Worm (Caenorhabditis elegans) whole organism, young adult: Measurements from ENCODE around the gene bath-28.

ENCODE experiments used
- C17E4.6 ChIP-seq: fragments of 200-800 bp; sonication (Bioruptor generic); IDR thresholded peaks from 2 replicates; pipeline ENCODE4 v1.3.6; 2022; ENCODE audit warnings: missing genetic modification reagents, missing genetic modification characterization, missing compliant biosample characterization
- D2030.7 ChIP-seq: fragments of 200-800 bp; sonication (Bioruptor generic); IDR thresholded peaks from 2 replicates; pipeline ENCODE4 v1.3.6; 2022; ENCODE audit warnings: missing genetic modification reagents, missing genetic modification characterization, missing compliant biosample characterization
- F10E7.11 ChIP-seq: sonication (generic microtip); optimal IDR thresholded peaks from 2 replicates; lab custom pipeline; 2017; ENCODE audit warnings: mild to moderate bottlenecking, missing genetic modification characterization, moderate library complexity, missing compliant biosample characterization
- F49E8.2 ChIP-seq: sonication (generic microtip); optimal IDR thresholded peaks from 3 replicates; lab custom pipeline; 2017; ENCODE audit warnings: missing genetic modification characterization, mild to moderate bottlenecking, missing compliant biosample characterization, antibody characterized with exemption, moderate library complexity; ENCODE audit not compliant: insufficient read depth
- F55B11.4 ChIP-seq: sonication (generic microtip); optimal IDR thresholded peaks from 2 replicates; lab custom pipeline; 2016; ENCODE audit warnings: missing compliant biosample characterization, missing genetic modification characterization, borderline replicate concordance; ENCODE audit not compliant: insufficient read depth
- K11D2.4 ChIP-seq: fragments of 200-800 bp; sonication (Bioruptor generic); IDR thresholded peaks from 2 replicates; pipeline ENCODE4 v1.3.6; 2022; ENCODE audit warnings: missing genetic modification reagents, missing genetic modification characterization, missing compliant biosample characterization
- T07F8.4 ChIP-seq: sonication (generic microtip); optimal IDR thresholded peaks from 2 replicates; lab custom pipeline; 2016; ENCODE audit warnings: mild to moderate bottlenecking, missing genetic modification characterization, moderate library complexity, missing compliant biosample characterization
- Y67H2A.10 ChIP-seq: fragments of 200-800 bp; sonication (Bioruptor generic); conservative IDR thresholded peaks from 2 replicates; pipeline ENCODE4 v1.3.6; 2022; ENCODE audit warnings: missing genetic modification reagents, missing genetic modification characterization, missing compliant biosample characterization
- athp-1 ChIP-seq: sonication (generic microtip); optimal IDR thresholded peaks from 2 replicates; lab custom pipeline; 2017; ENCODE audit warnings: mild to moderate bottlenecking, missing genetic modification characterization, missing compliant biosample characterization
- ccch-3 ChIP-seq: fragments of 200-800 bp; sonication (Bioruptor generic); optimal IDR thresholded peaks from 2 replicates; lab custom pipeline; 2018; ENCODE audit warnings: mild to moderate bottlenecking, missing genetic modification characterization, missing compliant biosample characterization
- cebp-1 ChIP-seq, 2 experiments: fragments of 200-800 bp in 1 of 2; sonication (Bioruptor generic) in 1 of 2; sonication (generic microtip) in 1 of 2; IDR thresholded peaks in 1 of 2; optimal IDR thresholded peaks in 1 of 2; 2 replicates each; pipeline versions ENCODE4 v1.3.6 to Lab custom; 2017 to 2022; ENCODE audit warnings: missing compliant biosample characterization in 2 of 2, missing genetic modification characterization in 2 of 2, mild to moderate bottlenecking in 1 of 2, missing genetic modification reagents in 1 of 2, moderate library complexity in 1 of 2
- ceh-58 ChIP-seq: fragments of 200-800 bp; sonication (Bioruptor generic); IDR thresholded peaks from 2 replicates; pipeline ENCODE4 v1.3.6; 2022; ENCODE audit warnings: missing genetic modification characterization, missing compliant biosample characterization
- ceh-91 ChIP-seq: fragments of 200-800 bp; sonication (Bioruptor generic); IDR thresholded peaks from 2 replicates; pipeline ENCODE4 v1.3.6; 2022; ENCODE audit warnings: missing genetic modification reagents, missing genetic modification characterization, missing compliant biosample characterization
- egl-18 ChIP-seq: fragments of 200-800 bp; sonication (Bioruptor generic); IDR thresholded peaks from 2 replicates; pipeline ENCODE4 v1.3.6; 2022; ENCODE audit warnings: missing genetic modification reagents, missing genetic modification characterization, missing compliant biosample characterization
- fkh-3 ChIP-seq: sonication (generic microtip); optimal IDR thresholded peaks from 2 replicates; lab custom pipeline; 2016; ENCODE audit warnings: mild to moderate bottlenecking, missing genetic modification characterization, missing compliant biosample characterization
- hmg-20 ChIP-seq: fragments of 200-800 bp; sonication (Bioruptor generic); IDR thresholded peaks from 2 replicates; pipeline ENCODE4 v1.3.6; 2022; ENCODE audit warnings: missing genetic modification reagents, missing genetic modification characterization, missing compliant biosample characterization
- hrde-1 ChIP-seq: sonication (generic microtip); optimal IDR thresholded peaks from 2 replicates; lab custom pipeline; 2016; ENCODE audit warnings: missing genetic modification characterization, mild to moderate bottlenecking, missing compliant biosample characterization, moderate library complexity, missing genotype, missing genetic modification reagents, borderline replicate concordance
- lag-1 ChIP-seq: fragments of 200-800 bp; sonication (Bioruptor generic); IDR thresholded peaks from 2 replicates; pipeline ENCODE4 v1.3.6; 2022; ENCODE audit warnings: missing genetic modification reagents, missing genetic modification characterization, missing compliant biosample characterization
- lin-40 ChIP-seq: sonication (generic microtip); optimal IDR thresholded peaks from 2 replicates; lab custom pipeline; 2016; ENCODE audit warnings: missing genetic modification characterization, mild to moderate bottlenecking, missing compliant biosample characterization, missing genotype, missing genetic modification reagents
- lsl-1 ChIP-seq: fragments of 200-800 bp; sonication (Bioruptor generic); optimal IDR thresholded peaks from 2 replicates; lab custom pipeline; 2018; ENCODE audit warnings: mild to moderate bottlenecking, missing genetic modification characterization, moderate library complexity, missing compliant biosample characterization
- madf-3 ChIP-seq: fragments of 200-800 bp; sonication (Bioruptor generic); IDR thresholded peaks from 2 replicates; pipeline ENCODE4 v1.3.6; 2022; ENCODE audit warnings: missing genetic modification reagents, missing genetic modification characterization, missing compliant biosample characterization
- madf-6 ChIP-seq: fragments of 200-800 bp; sonication (Bioruptor generic); IDR thresholded peaks from 2 replicates; pipeline ENCODE4 v1.3.6; 2022; ENCODE audit warnings: missing genetic modification reagents, missing genetic modification characterization, missing compliant biosample characterization
- nfya-1 ChIP-seq: sonication (generic microtip); optimal IDR thresholded peaks from 2 replicates; lab custom pipeline; 2017; ENCODE audit warnings: antibody characterized with exemption, missing compliant biosample characterization, missing genetic modification characterization, borderline replicate concordance; ENCODE audit not compliant: insufficient read depth
- nfya-2 ChIP-seq: fragments of 200-800 bp; sonication (Bioruptor generic); IDR thresholded peaks from 2 replicates; pipeline ENCODE4 v1.3.6; 2022; ENCODE audit warnings: missing genetic modification reagents, missing genetic modification characterization, missing compliant biosample characterization
- repo-1 ChIP-seq: sonication (generic microtip); optimal IDR thresholded peaks from 2 replicates; lab custom pipeline; 2017; ENCODE audit warnings: mild to moderate bottlenecking, missing genetic modification characterization, missing compliant biosample characterization
- snpc-1.1 ChIP-seq: sonication (generic microtip); optimal IDR thresholded peaks from 2 replicates; lab custom pipeline; 2017; ENCODE audit warnings: missing genetic modification characterization, mild to moderate bottlenecking, missing compliant biosample characterization, antibody characterized with exemption, moderate library complexity, missing genotype, missing genetic modification reagents; ENCODE audit not compliant: insufficient read depth
- tbx-9 ChIP-seq: sonication (generic microtip); optimal IDR thresholded peaks from 2 replicates; lab custom pipeline; 2016; ENCODE audit warnings: borderline replicate concordance, missing genetic modification characterization, inconsistent platforms, missing compliant biosample characterization
- unc-130 ChIP-seq: sonication (generic microtip); optimal IDR thresholded peaks from 2 replicates; lab custom pipeline; 2016; ENCODE audit warnings: missing genetic modification reagents, missing genetic modification characterization, missing compliant biosample characterization
- ztf-18 ChIP-seq: sonication (generic microtip); optimal IDR thresholded peaks from 2 replicates; lab custom pipeline; 2016; ENCODE audit warnings: missing genotype, mild to moderate bottlenecking, missing genetic modification characterization, missing compliant biosample characterization
- ztf-22 ChIP-seq: fragments of 200-800 bp; sonication (Bioruptor generic); optimal IDR thresholded peaks from 2 replicates; lab custom pipeline; 2018; ENCODE audit warnings: mild to moderate bottlenecking, missing genetic modification characterization, moderate library complexity, missing compliant biosample characterization
- ztf-25 ChIP-seq: fragments of 200-800 bp; sonication (Bioruptor generic); IDR thresholded peaks from 2 replicates; pipeline ENCODE4 v1.3.6; 2022; ENCODE audit warnings: missing genetic modification reagents, missing genetic modification characterization, missing compliant biosample characterization

bath-28 gene

DNA sequence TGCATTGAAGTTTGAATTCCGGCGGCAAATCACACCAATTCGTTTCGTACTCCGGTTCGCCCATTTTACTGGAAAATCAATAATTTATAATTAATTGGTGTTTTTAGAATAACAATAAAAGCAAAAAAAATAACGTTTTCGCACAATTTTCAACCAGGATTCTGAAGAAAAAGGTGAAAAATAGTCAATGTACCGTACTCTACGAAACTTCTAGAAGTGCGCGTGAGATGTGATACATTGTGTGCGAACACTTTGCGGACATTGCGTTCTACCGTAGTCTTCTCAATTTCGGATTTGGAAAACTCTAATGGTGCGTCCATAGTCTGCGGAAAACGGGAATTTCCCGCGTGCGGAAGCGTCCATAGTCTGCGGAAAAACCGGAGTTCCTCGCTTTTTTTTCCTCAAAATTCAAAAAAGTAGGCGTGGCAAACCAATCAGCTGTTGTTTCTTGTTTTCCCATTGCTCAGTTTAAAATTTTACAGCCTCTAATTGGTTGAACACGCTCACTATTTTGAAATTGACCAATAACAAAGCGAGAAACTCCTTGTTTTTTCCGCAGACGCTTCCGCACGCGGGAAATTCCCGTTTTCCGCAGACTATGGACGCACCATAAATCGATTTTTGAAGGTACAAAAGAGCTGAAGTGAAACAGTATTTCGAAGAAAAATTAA is 3.3 kb upstream of the bath-28 start, which contains the start of the genes F14D2.14 and bath-29 (continued):
- no peak for TF ChIP-seq ztf-25 (GFP tag; lab: Robert Waterston, UW)
- no peak for TF ChIP-seq fkh-3 (tag; lab: Kevin White, UChicago)

- TF ChIP-seq unc-130 (GFP tag; lab: Kevin White, UChicago) (no peak), T07F8.4 (tag; lab: Kevin White, UChicago) (no peak), D2030.7 (GFP tag; lab: Robert Waterston, UW) (peak; percentile 40), athp-1 (tag; lab: Kevin White, UChicago) (no peak), ztf-22 (GFP tag; lab: Kevin White, UChicago) (no peak), nfya-1 (no peak), lsl-1 (GFP tag; lab: Kevin White, UChicago) (peak; percentile 81), snpc-1.1 (tag; lab: Kevin White, UChicago) (peak; percentile 13), nfya-2 (GFP tag; lab: Robert Waterston, UW) (no peak), ceh-91 (0 out of 2 replicates have a peak, but pooled peaks have one; percentile 24), madf-6 (GFP tag; lab: Robert Waterston, UW) (peak; percentile 52), lag-1 (no peak), F55B11.4 (no peak), F49E8.2 (tag; lab: Kevin White, UChicago) (peak; percentile 13)
Observed at ce11 chrII:3346328-3346780, 1.6 kb upstream of the bath-28 start, which contains the start of gene bath-30. bath-30 (minus strand) TSS chrII:3346378.

DNA sequence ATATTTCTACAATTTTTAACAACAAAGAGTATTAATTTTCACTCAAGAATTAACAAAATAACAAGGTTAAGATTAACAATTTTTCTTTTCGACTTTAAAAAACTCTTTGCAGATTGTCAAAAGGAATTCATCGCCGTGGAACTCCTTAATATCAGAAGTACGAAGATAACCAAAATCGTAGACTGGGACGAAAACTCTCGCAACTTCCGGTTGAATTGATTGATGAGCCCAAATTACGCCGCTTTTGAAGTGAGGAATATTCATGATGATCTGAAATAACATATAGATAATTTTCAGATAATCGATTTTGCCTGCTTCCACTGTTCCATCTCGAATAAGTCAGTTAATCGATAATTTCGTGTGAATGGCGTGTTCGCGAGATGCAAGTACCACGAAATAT is 1.1 kb downstream of the bath-28 start, which contains the start of gene F14D2.15:
TSS of gene F14D2.15 (minus strand) at position 101 of the 400 bp plus-strand sequence.
- TF ChIP-seq C17E4.6 (GFP tag; lab: Robert Waterston, UW) (no peak), lsl-1 (GFP tag; lab: Kevin White, UChicago) (no peak)

DNA sequence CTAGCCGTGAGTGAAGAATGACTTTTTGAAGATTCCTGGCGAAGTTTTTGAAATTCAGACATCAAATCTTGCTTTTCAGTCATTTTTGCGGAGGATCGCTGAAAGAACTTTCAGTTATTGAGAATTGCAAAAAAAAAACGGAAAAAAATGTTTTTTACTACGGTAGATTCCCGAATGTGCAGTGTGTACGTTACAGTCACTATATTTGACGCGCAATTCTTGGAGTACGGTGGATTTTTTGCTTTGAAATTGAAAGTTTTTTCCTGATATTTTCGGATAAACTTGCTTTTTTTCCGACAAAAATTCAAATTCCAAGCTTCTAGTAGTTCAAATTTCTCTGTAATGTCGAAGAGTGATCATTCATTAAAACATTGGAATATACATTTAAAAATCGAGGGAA is 2.8 kb downstream of the bath-28 start, which contains the start of gene F14D2.11:
TSS of gene F14D2.11 (minus strand) at position 101 of the 400 bp plus-strand sequence.
- TF ChIP-seq lin-40 (tag; lab: Kevin White, UChicago) (no peak), F10E7.11 (no peak), madf-3 (GFP tag; lab: Robert Waterston, UW) (0 out of 2 replicates have a peak, but pooled peaks have one; percentile 21), hrde-1 (tag; lab: Kevin White, UChicago) (no peak), hmg-20 (GFP tag; lab: Robert Waterston, UW) (no peak), ccch-3 (GFP tag; lab: Kevin White, UChicago) (no peak), tbx-9 (tag; lab: Kevin White, UChicago) (no peak), cebp-1 (GFP tag; IDR thresholded peaks at IDR 0.05; lab: Robert Waterston, UW) (no peak), cebp-1 (tag; optimal IDR thresholded peaks at IDR 0.05; lab: Kevin White, UChicago) (no peak), lsl-1 (GFP tag; lab: Kevin White, UChicago) (peak; percentile 68), repo-1 (no peak), Y67H2A.10 (no peak), ceh-58 (GFP tag; lab: Robert Waterston, UW) (no peak), K11D2.4 (GFP tag; lab: Robert Waterston, UW) (no peak), athp-1 (tag; lab: Kevin White, UChicago) (no peak), ztf-18 (tag; lab: Kevin White, UChicago) (no peak), madf-6 (GFP tag; lab: Robert Waterston, UW) (no peak), egl-18 (GFP tag; lab: Robert Waterston, UW) (no peak)
